Fruit fly (Drosophila melanogaster) whole organism, embryonic: ENCODE measurements around the gene dlp.
A peak's percentile ranks its signal among the peaks of the same experiment; 100 is the strongest.

Source experiments
- Atf3 ChIP-seq: fragments of 200-800 bp; sonication (Bioruptor generic); optimal IDR thresholded peaks from 3 replicates; lab custom pipeline; 2016; ENCODE audit warnings: missing biosample characterization, missing genetic modification characterization
- Atf6 ChIP-seq: fragments of 200-800 bp; sonication (Bioruptor generic); IDR thresholded peaks from 2 replicates; pipeline ENCODE4 v1.3.6; 2022; ENCODE audit warnings: missing biosample characterization, missing genetic modification characterization
- CG10274 ChIP-seq: fragments of 200-800 bp; sonication (Bioruptor generic); optimal IDR thresholded peaks from 3 replicates; lab custom pipeline; 2017; ENCODE audit warnings: missing biosample characterization, mild to moderate bottlenecking, missing genetic modification characterization
- CG10462 ChIP-seq: fragments of 200-800 bp; sonication (Bioruptor generic); optimal IDR thresholded peaks from 2 replicates; lab custom pipeline; 2016; ENCODE audit warnings: missing biosample characterization, missing genetic modification characterization
- CG10959 ChIP-seq: fragments of 200-800 bp; sonication (Bioruptor generic); IDR thresholded peaks from 2 replicates; pipeline ENCODE4 v1.3.6; 2022; ENCODE audit warnings: missing biosample characterization, missing genetic modification characterization
- CG10979 ChIP-seq: fragments of 200-800 bp; sonication (Bioruptor generic); optimal IDR thresholded peaks from 2 replicates; lab custom pipeline; 2018; ENCODE audit warnings: missing biosample characterization, mild to moderate bottlenecking, missing genetic modification characterization, moderate library complexity
- CG12236 ChIP-seq: fragments of 200-800 bp; sonication (Bioruptor generic); optimal IDR thresholded peaks from 2 replicates; lab custom pipeline; 2016; ENCODE audit warnings: missing biosample characterization, missing genetic modification characterization
- CG1529 ChIP-seq: fragments of 200-800 bp; sonication (Bioruptor generic); optimal IDR thresholded peaks from 3 replicates; lab custom pipeline; 2018; ENCODE audit warnings: missing biosample characterization, missing genetic modification characterization
- CG16779 ChIP-seq: fragments of 200-800 bp; sonication (Bioruptor generic); IDR thresholded peaks from 2 replicates; pipeline ENCODE4 v1.3.6; 2022; ENCODE audit warnings: missing biosample characterization, missing genetic modification characterization
- CG16815 ChIP-seq: fragments of 200-800 bp; sonication (Bioruptor generic); optimal IDR thresholded peaks from 3 replicates; lab custom pipeline; 2017; ENCODE audit warnings: missing biosample characterization, mild to moderate bottlenecking, missing genetic modification characterization
- CG17829 ChIP-seq: fragments of 200-800 bp; optimal IDR thresholded peaks from 2 replicates; lab custom pipeline; 2019; ENCODE audit warnings: missing biosample characterization, mild to moderate bottlenecking, missing genetic modification characterization, moderate library complexity
- CG32772 ChIP-seq: fragments of 200-800 bp; sonication (Bioruptor generic); IDR thresholded peaks from 2 replicates; pipeline ENCODE4 v1.3.6; 2022; ENCODE audit warnings: missing biosample characterization, missing genetic modification characterization
- CG4617 ChIP-seq: fragments of 200-800 bp; sonication (Bioruptor generic); optimal IDR thresholded peaks from 3 replicates; lab custom pipeline; 2016; ENCODE audit warnings: missing biosample characterization, missing genetic modification characterization, borderline replicate concordance
- CG6854 ChIP-seq: fragments of 200-800 bp; sonication (Bioruptor generic); optimal IDR thresholded peaks from 3 replicates; lab custom pipeline; 2017; ENCODE audit warnings: missing biosample characterization, mild to moderate bottlenecking, missing genetic modification characterization
- CG7786 ChIP-seq: fragments of 200-800 bp; sonication (Bioruptor generic); optimal IDR thresholded peaks from 2 replicates; lab custom pipeline; 2016; ENCODE audit warnings: missing biosample characterization, missing genetic modification characterization
- CG8089 ChIP-seq: fragments of 200-800 bp; sonication (Bioruptor generic); optimal IDR thresholded peaks from 3 replicates; lab custom pipeline; 2016; ENCODE audit warnings: missing biosample characterization, missing genetic modification characterization
- CG8359 ChIP-seq: fragments of 200-800 bp; sonication (Bioruptor generic); optimal IDR thresholded peaks from 2 replicates; lab custom pipeline; 2017; ENCODE audit warnings: missing biosample characterization, mild to moderate bottlenecking, missing genetic modification characterization, borderline replicate concordance
- CG8478 ChIP-seq: fragments of >200 bp; optimal IDR thresholded peaks from 2 replicates; lab custom pipeline; 2018
- CG9215 ChIP-seq: fragments of 200-800 bp; sonication (Bioruptor generic); IDR thresholded peaks from 2 replicates; pipeline ENCODE4 v1.3.6; 2022; ENCODE audit warnings: missing biosample characterization, missing genetic modification characterization
- E2f1 ChIP-seq: fragments of 200-800 bp; sonication (Bioruptor generic); IDR thresholded peaks from 2 replicates; pipeline ENCODE4 v1.3.6; 2022; ENCODE audit warnings: missing biosample characterization, missing genetic modification characterization
- Eip74EF ChIP-seq, 2 experiments: fragments of 200-800 bp in 1 of 2; fragments of >200 bp in 1 of 2; sonication (Bioruptor generic) in 1 of 2; optimal IDR thresholded peaks; 2 replicates each; lab custom pipeline; 2017 to 2019; ENCODE audit warnings: missing biosample characterization in 2 of 2, missing genetic modification characterization in 2 of 2, mild to moderate bottlenecking in 1 of 2, moderate library complexity in 1 of 2
- Fer1 ChIP-seq: fragments of 200-800 bp; sonication (Bioruptor generic); optimal IDR thresholded peaks from 2 replicates; lab custom pipeline; 2017; ENCODE audit warnings: missing biosample characterization, mild to moderate bottlenecking, missing genetic modification characterization
- H2.0 ChIP-seq: fragments of 200-800 bp; sonication (Bioruptor generic); IDR thresholded peaks from 2 replicates; pipeline ENCODE4 v1.3.6; 2022; ENCODE audit warnings: missing biosample characterization, missing genetic modification characterization
- PHDP ChIP-seq: fragments of 200-800 bp; sonication (Bioruptor generic); optimal IDR thresholded peaks from 3 replicates; lab custom pipeline; 2018; ENCODE audit warnings: missing biosample characterization, mild to moderate bottlenecking, missing genetic modification characterization, moderate library complexity
- Pdp1 ChIP-seq, 2 experiments: fragments of 200-800 bp; sonication (Bioruptor generic); optimal IDR thresholded peaks; 3 replicates each; lab custom pipeline; 2016; ENCODE audit warnings: missing biosample characterization in 2 of 2, missing genetic modification characterization in 2 of 2, mild to moderate bottlenecking in 1 of 2, moderate library complexity in 1 of 2
- Poxn ChIP-seq: fragments of 200-800 bp; sonication (Bioruptor generic); IDR thresholded peaks from 2 replicates; pipeline ENCODE4 v1.3.6; 2022; ENCODE audit warnings: missing biosample characterization, missing genetic modification characterization
- Sin3A ChIP-seq: fragments of >200 bp; optimal IDR thresholded peaks from 2 replicates; lab custom pipeline; 2018
- TFAM ChIP-seq: fragments of 200-800 bp; sonication (Bioruptor generic); optimal IDR thresholded peaks from 2 replicates; lab custom pipeline; 2017; ENCODE audit warnings: missing biosample characterization, missing genetic modification characterization, inconsistent platforms
- Trl ChIP-seq, 3 experiments: fragments of >200 bp in 2 of 3; fragments of 200-800 bp in 1 of 3; sonication (Bioruptor generic) in 1 of 3; optimal IDR thresholded peaks; 2 replicates in 1 of 3; 3 replicates in 2 of 3; lab custom pipeline; 2016 to 2017; ENCODE audit warnings: missing biosample characterization in 1 of 3, missing genetic modification characterization in 1 of 3
- YL-1 ChIP-seq: fragments of 200-800 bp; sonication (Bioruptor generic); optimal IDR thresholded peaks from 3 replicates; lab custom pipeline; 2017; ENCODE audit warnings: missing biosample characterization, mild to moderate bottlenecking, missing genetic modification characterization
- amos ChIP-seq: fragments of 200-800 bp; sonication (Bioruptor generic); IDR thresholded peaks from 2 replicates; pipeline ENCODE4 v1.3.6; 2022; ENCODE audit warnings: missing biosample characterization, missing genetic modification characterization; ENCODE audit not compliant: partially characterized antibody
- ci ChIP-seq: fragments of 200-800 bp; sonication (Bioruptor generic); IDR thresholded peaks from 3 replicates; pipeline ENCODE4 v1.3.6; 2022; ENCODE audit warnings: missing biosample characterization, missing genetic modification characterization
- dimm ChIP-seq: fragments of 200-800 bp; sonication (Bioruptor generic); IDR thresholded peaks from 2 replicates; pipeline ENCODE4 v1.3.6; 2022; ENCODE audit warnings: missing biosample characterization, missing genetic modification characterization
- emc ChIP-seq: fragments of 200-800 bp; sonication (Bioruptor generic); optimal IDR thresholded peaks from 2 replicates; lab custom pipeline; 2016; ENCODE audit warnings: missing biosample characterization, missing genetic modification characterization
- gfzf ChIP-seq: fragments of 200-800 bp; sonication (Bioruptor generic); optimal IDR thresholded peaks from 2 replicates; lab custom pipeline; 2016; ENCODE audit warnings: missing biosample characterization, mild to moderate bottlenecking, missing genetic modification characterization, moderate library complexity
- gro ChIP-seq: fragments of 200-800 bp; sonication (Bioruptor generic); optimal IDR thresholded peaks from 2 replicates; lab custom pipeline; 2016; ENCODE audit warnings: missing biosample characterization, missing genetic modification characterization
- h ChIP-seq: fragments of >200 bp; optimal IDR thresholded peaks from 2 replicates; lab custom pipeline; 2017
- ham ChIP-seq: fragments of 200-800 bp; sonication (Bioruptor generic); IDR thresholded peaks from 2 replicates; pipeline ENCODE4 v1.3.6; 2022; ENCODE audit warnings: missing biosample characterization, missing genetic modification characterization
- hb ChIP-seq: fragments of 200-800 bp; sonication (Bioruptor generic); IDR thresholded peaks from 3 replicates; pipeline ENCODE4 v1.3.6; 2022; ENCODE audit warnings: missing biosample characterization, missing genetic modification characterization; ENCODE audit not compliant: partially characterized antibody
- maf-S ChIP-seq: fragments of 200-800 bp; sonication (Bioruptor generic); optimal IDR thresholded peaks from 2 replicates; lab custom pipeline; 2016; ENCODE audit warnings: missing biosample characterization, missing genetic modification characterization
- mam ChIP-seq: fragments of 200-800 bp; sonication (Bioruptor generic); optimal IDR thresholded peaks from 3 replicates; lab custom pipeline; 2016; ENCODE audit warnings: missing biosample characterization, missing genetic modification characterization
- nmo ChIP-seq: fragments of 200-800 bp; sonication (Bioruptor generic); optimal IDR thresholded peaks from 2 replicates; lab custom pipeline; 2018; ENCODE audit warnings: missing biosample characterization, mild to moderate bottlenecking, missing genetic modification characterization, moderate library complexity
- otp ChIP-seq: fragments of 200-800 bp; sonication (Bioruptor generic); IDR thresholded peaks from 3 replicates; pipeline ENCODE4, ENCODE4 v1.3.6; 2022; ENCODE audit warnings: missing biosample characterization, missing genetic modification characterization
- p53 ChIP-seq: fragments of 200-800 bp; sonication (Bioruptor generic); optimal IDR thresholded peaks from 2 replicates; lab custom pipeline; 2016; ENCODE audit warnings: missing biosample characterization, missing genetic modification characterization
- pros ChIP-seq: fragments of 200-800 bp; sonication (Bioruptor generic); optimal IDR thresholded peaks from 3 replicates; lab custom pipeline; 2019; ENCODE audit warnings: missing biosample characterization, mild to moderate bottlenecking, missing genetic modification characterization, moderate library complexity
- scrt ChIP-seq: fragments of 200-800 bp; sonication (Bioruptor generic); optimal IDR thresholded peaks from 2 replicates; lab custom pipeline; 2018; ENCODE audit warnings: missing biosample characterization, mild to moderate bottlenecking, missing genetic modification characterization, moderate library complexity
- shn ChIP-seq: fragments of 200-800 bp; sonication (Bioruptor generic); optimal IDR thresholded peaks from 3 replicates; lab custom pipeline; 2016; ENCODE audit warnings: missing biosample characterization, missing genetic modification characterization
- vvl ChIP-seq: fragments of 200-800 bp; sonication (Bioruptor generic); IDR thresholded peaks from 2 replicates; pipeline ENCODE4 v1.3.6; 2022; ENCODE audit warnings: missing biosample characterization, missing genetic modification characterization
- wor ChIP-seq: fragments of 200-800 bp; sonication (Bioruptor generic); IDR thresholded peaks from 2 replicates; pipeline ENCODE4 v1.3.6; 2022; ENCODE audit warnings: missing biosample characterization, missing genetic modification characterization
- zen2 ChIP-seq: fragments of 200-800 bp; sonication (Bioruptor generic); IDR thresholded peaks from 3 replicates; pipeline ENCODE4 v1.3.6; 2022; ENCODE audit warnings: missing biosample characterization, missing genetic modification characterization; ENCODE audit not compliant: partially characterized antibody

dlp gene

dm6 chr3L:14661567-14662258 is 29.3 kb downstream of the dlp start (continued):
- no peak for TF ChIP-seq CG4617
- peak; percentile 16 for TF ChIP-seq YL-1 (GFP tag; lab: Kevin White, UChicago)
- peak; percentile 82 for TF ChIP-seq CG10979 (tag; lab: Kevin White, UChicago)
- TF ChIP-seq CG12236: peak; percentile 57
- peak; percentile 70 for TF ChIP-seq CG17829 (tag; lab: Kevin White, UChicago)
- peak; percentile 65 for TF ChIP-seq CG16779 (GFP tag; lab: Robert Waterston, UW)
- TF ChIP-seq Poxn: no peak
- no peak for TF ChIP-seq Sin3A (lab: Kevin White, UChicago)
- TF ChIP-seq mam: peak; percentile 78
- no peak for TF ChIP-seq CG8478 (lab: Kevin White, UChicago)
- TF ChIP-seq CG10274 (GFP tag; lab: Kevin White, UChicago): peak; percentile 22
- peak; percentile 63 for TF ChIP-seq Atf3 (GFP tag; lab: Kevin White, UChicago)
- TF ChIP-seq h (lab: Kevin White, UChicago): no peak
- TF ChIP-seq TFAM: peak; percentile 57
- TF ChIP-seq E2f1 (GFP tag; lab: Robert Waterston, UW): peak; percentile 86
- peak; percentile 87 for TF ChIP-seq Atf6 (GFP tag; lab: Robert Waterston, UW)
- peak; percentile 82 for TF ChIP-seq H2.0
- TF ChIP-seq pros: peak; percentile 89
- peak; percentile 45 for TF ChIP-seq CG16815 (GFP tag; lab: Kevin White, UChicago)
- no peak for TF ChIP-seq CG8359 (GFP tag; lab: Kevin White, UChicago)
- peak; percentile 69 for TF ChIP-seq CG10462 (GFP tag; lab: Kevin White, UChicago)
- TF ChIP-seq wor (GFP tag; lab: Robert Waterston, UW): 0 out of 2 replicates have a peak, but pooled peaks have one; percentile 54
- peak; percentile 78 for TF ChIP-seq scrt (GFP tag; lab: Kevin White, UChicago)
- TF ChIP-seq CG1529 (GFP tag; lab: Kevin White, UChicago): peak; percentile 75
- TF ChIP-seq CG9215: peak; percentile 60
- TF ChIP-seq Pdp1 (GFP tag; optimal IDR thresholded peaks at IDR 0.05; lab: Kevin White, UChicago): peak; percentile 66 to 73
- TF ChIP-seq nmo (GFP tag; lab: Kevin White, UChicago): peak; percentile 78
- TF ChIP-seq CG7786 (GFP tag; lab: Kevin White, UChicago): peak; percentile 79
- TF ChIP-seq PHDP (tag; lab: Kevin White, UChicago): peak; percentile 80
- peak; percentile 27 for TF ChIP-seq p53
- no peak for TF ChIP-seq gfzf
- TF ChIP-seq Eip74EF (GFP tag; optimal IDR thresholded peaks at IDR 0.05; lab: Kevin White, UChicago): peak in 1 of 2 experiments; percentile 54
- no peak for TF ChIP-seq ham (GFP tag; lab: Robert Waterston, UW)
- TF ChIP-seq shn (GFP tag; lab: Kevin White, UChicago): peak; percentile 66
- TF ChIP-seq vvl (GFP tag; lab: Robert Waterston, UW): peak; percentile 95
- TF ChIP-seq otp (GFP tag; lab: Robert Waterston, UW): peak; percentile 75
- peak; percentile 66 for TF ChIP-seq maf-S
- TF ChIP-seq dimm (GFP tag; lab: Robert Waterston, UW): peak; percentile 64
- peak; percentile 61 for TF ChIP-seq CG6854
- peak; percentile 79 for TF ChIP-seq CG32772 (GFP tag; lab: Robert Waterston, UW)
- TF ChIP-seq ci: peak; percentile 94
- no peak for TF ChIP-seq Trl (optimal IDR thresholded peaks at IDR 0.05; lab: Kevin White, UChicago)
- TF ChIP-seq Trl (GFP tag; optimal IDR thresholded peaks at IDR 0.05; lab: Kevin White, UChicago): peak; percentile 82
- TF ChIP-seq Fer1 (GFP tag; lab: Kevin White, UChicago): peak; percentile 91
- peak; percentile 59 for TF ChIP-seq CG10959 (GFP tag; lab: Robert Waterston, UW)
- TF ChIP-seq emc: peak; percentile 56
- no peak for TF ChIP-seq hb (GFP tag; lab: Robert Waterston, UW)
- no peak for TF ChIP-seq zen2 (GFP tag; lab: Robert Waterston, UW)
- peak; percentile 41 for TF ChIP-seq gro (GFP tag; lab: Kevin White, UChicago)
- TF ChIP-seq amos: no peak
- peak; percentile 53 for TF ChIP-seq CG8089 (GFP tag; lab: Kevin White, UChicago)
